Worm (Caenorhabditis elegans): ENCODE measurements around the gene C29F3.3.

- TF ChIP-seq nhr-12 (tag; optimal IDR thresholded peaks at IDR 0.05) (no peak), alr-1 (tag; optimal IDR thresholded peaks at IDR 0.05) (no peak), nhr-237 (tag; optimal IDR thresholded peaks at IDR 0.05) (no peak), snpc-4 (tag; optimal IDR thresholded peaks at IDR 0.05) (no peak), lin-39 (tag; optimal IDR thresholded peaks at IDR 0.05) (no peak), nhr-21 (tag; optimal IDR thresholded peaks at IDR 0.05) (no peak)
Measured at ce11 chrV:15354648-15355047, 7.5 kb upstream of the C29F3.3 start, which contains the start of gene C29F3.7.

Data from whole organism, L2 larva.